Worm (Caenorhabditis elegans) whole organism, L1 larva: ENCODE data around the gene mec-17.

Experiments
- F16B12.6 ChIP-seq: fragments of 150-350 bp; optimal IDR thresholded peaks from 2 replicates; lab custom pipeline; 2014; ENCODE audit warnings: missing biosample characterization, missing genetic modification characterization
- pqm-1 ChIP-seq: sonication (generic microtip); optimal IDR thresholded peaks from 3 replicates; lab custom pipeline; 2017; ENCODE audit warnings: missing biosample characterization, missing genetic modification characterization

DNA sequence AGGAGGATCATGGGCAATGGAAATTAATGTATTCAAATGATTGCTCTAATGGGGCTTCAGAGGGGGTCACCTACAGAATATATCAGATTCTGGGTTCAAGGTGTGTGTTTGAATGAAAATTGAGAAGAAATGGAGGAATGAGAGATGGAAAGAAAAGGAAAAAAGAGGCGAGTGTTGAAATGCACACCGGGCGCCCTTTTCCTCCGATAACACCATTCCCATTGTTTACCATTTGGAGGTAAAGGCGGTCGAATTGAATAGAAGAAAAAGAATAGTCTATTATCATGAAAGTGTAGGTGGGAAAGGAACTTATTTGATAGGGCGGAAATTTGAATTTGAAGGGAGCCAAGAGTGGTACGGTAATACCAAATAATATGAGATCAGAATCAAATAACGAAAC is 18.4 kb upstream of the mec-17 start:
- no peak for TF ChIP-seq pqm-1 (tag; lab: Kevin White, UChicago)
- TF ChIP-seq F16B12.6, result no peak
